Comparison of ENCODE assay signal across 7 worm cellular contexts in the genomic region with DNA sequence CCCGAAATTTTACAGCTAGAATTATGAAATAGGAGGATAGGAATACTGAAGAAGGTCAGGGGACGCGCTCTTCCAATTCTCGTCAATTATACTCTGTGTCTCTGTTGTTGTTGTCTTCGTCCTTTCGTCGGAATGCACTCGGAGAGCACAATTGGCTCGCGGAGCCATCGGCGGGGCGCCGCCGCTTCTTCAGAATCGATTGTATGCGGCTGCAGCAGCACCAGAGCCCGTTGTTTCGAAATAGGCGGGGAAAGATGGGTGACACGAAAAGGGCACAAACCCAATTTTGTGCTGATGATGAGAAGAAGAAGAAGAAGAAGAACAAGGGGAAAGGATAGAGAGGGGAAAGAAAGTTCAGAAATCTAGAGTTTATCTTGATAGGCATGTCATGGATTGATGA.
TF ChIP-seq lines count a peak whose summit lies in the region.

No protein-coding gene starts in this region.

TF ChIP-seq in whole organism, L1 larva, 84 proteins besides CTCF, POLR2A, EP300 and RAD21 (continues in another document):
- peak; percentile 11 for TF ChIP-seq nhr-47 (tag; optimal IDR thresholded peaks at IDR 0.05; lab: Kevin White, UChicago)
- TF ChIP-seq fkh-10 (GFP tag; optimal IDR thresholded peaks at IDR 0.05; lab: Kevin White, UChicago), result peak; percentile 1
- TF ChIP-seq mep-1 (tag; optimal IDR thresholded peaks at IDR 0.05; lab: Kevin White, UChicago), result no peak
- peak; percentile 4 for TF ChIP-seq F16B12.6 (tag; optimal IDR thresholded peaks at IDR 0.05; lab: Kevin White, UChicago)
- peak; percentile 21 for TF ChIP-seq nhr-71 (tag; optimal IDR thresholded peaks at IDR 0.05; lab: Kevin White, UChicago)
- no peak for TF ChIP-seq fkh-4 (tag; optimal IDR thresholded peaks at IDR 0.05; lab: Kevin White, UChicago; ENCODE audit: borderline replicate concordance)
- TF ChIP-seq ceh-88 (GFP tag; IDR thresholded peaks at IDR 0.05; lab: Robert Waterston, UW), result no peak
- peak in 1 of 2 experiments; percentile 4 for TF ChIP-seq ztf-11 (tag; optimal IDR thresholded peaks at IDR 0.05; lab: Kevin White, UChicago)
- TF ChIP-seq isw-1 (GFP tag; IDR thresholded peaks at IDR 0.05; lab: Robert Waterston, UW), result peak; percentile 14
- no peak for TF ChIP-seq mab-9 (GFP tag; IDR thresholded peaks at IDR 0.05; lab: Robert Waterston, UW)
- TF ChIP-seq efl-1 (optimal IDR thresholded peaks at IDR 0.05; lab: Kevin White, UChicago), result no peak
- TF ChIP-seq efl-1 (GFP tag; optimal IDR thresholded peaks at IDR 0.05 in 1 of 2; lab: Kevin White, UChicago), result peak in 1 of 2 experiments; percentile 75

TF ChIP-seq in whole organism, L2 larva, 48 proteins besides CTCF, POLR2A, EP300 and RAD21:
- TF ChIP-seq ama-1 (optimal IDR thresholded peaks at IDR 0.05; lab: Kevin White, UChicago), result no peak
- peak; percentile 35 for TF ChIP-seq C34F6.9 (tag; optimal IDR thresholded peaks at IDR 0.05; lab: Kevin White, UChicago)
- peak; percentile 1 for TF ChIP-seq sem-4 (tag; optimal IDR thresholded peaks at IDR 0.05; lab: Kevin White, UChicago)
- TF ChIP-seq ceh-82 (tag; optimal IDR thresholded peaks at IDR 0.05; lab: Kevin White, UChicago), result no peak
- peak; percentile 85 for TF ChIP-seq zag-1 (tag; optimal IDR thresholded peaks at IDR 0.05; lab: Kevin White, UChicago)
- TF ChIP-seq lsy-2 (tag; optimal IDR thresholded peaks at IDR 0.05; lab: Kevin White, UChicago), result peak in 1 of 2 experiments; percentile 26
- peak; percentile 19 for TF ChIP-seq F13H6.1 (tag; optimal IDR thresholded peaks at IDR 0.05; lab: Kevin White, UChicago)
- no peak for TF ChIP-seq dmd-4 (tag; optimal IDR thresholded peaks at IDR 0.05; lab: Kevin White, UChicago)
- TF ChIP-seq nhr-129 (tag; optimal IDR thresholded peaks at IDR 0.05; lab: Kevin White, UChicago), result peak; percentile 22
- TF ChIP-seq peb-1 (tag; optimal IDR thresholded peaks at IDR 0.05; lab: Kevin White, UChicago), result no peak
- peak; percentile 28 for TF ChIP-seq unc-55 (GFP tag; optimal IDR thresholded peaks at IDR 0.05; lab: Kevin White, UChicago)
- no peak for TF ChIP-seq elt-3 (tag; optimal IDR thresholded peaks at IDR 0.05; lab: Kevin White, UChicago)

TF ChIP-seq in whole organism, L3 larva, 47 proteins besides CTCF, POLR2A, EP300 and RAD21:
- TF ChIP-seq lin-39 (tag; optimal IDR thresholded peaks at IDR 0.05; lab: Kevin White, UChicago), result peak; percentile 62
- peak; percentile 0 for TF ChIP-seq sea-2 (GFP tag; optimal IDR thresholded peaks at IDR 0.05; lab: Kevin White, UChicago)
- peak; percentile 68 for TF ChIP-seq nfya-1 (tag; optimal IDR thresholded peaks at IDR 0.05; lab: Kevin White, UChicago; ENCODE audit: insufficient read depth)
- peak; percentile 38 for TF ChIP-seq hmg-11 (tag; optimal IDR thresholded peaks at IDR 0.05; lab: Kevin White, UChicago)
- TF ChIP-seq lin-15B (tag; optimal IDR thresholded peaks at IDR 0.05; lab: Kevin White, UChicago), result peak; percentile 8
- TF ChIP-seq elt-3 (tag; optimal IDR thresholded peaks at IDR 0.05; lab: Kevin White, UChicago), result no peak
- no peak for TF ChIP-seq egl-27 (tag; optimal IDR thresholded peaks at IDR 0.05; lab: Kevin White, UChicago)

TF ChIP-seq in whole organism, L4 larva, 104 proteins besides CTCF, POLR2A, EP300 and RAD21 (continues in another document):
- TF ChIP-seq set-16 (GFP tag; IDR thresholded peaks at IDR 0.05; lab: Robert Waterston, UW) (peak; percentile 63), mep-1 (tag; optimal IDR thresholded peaks at IDR 0.05; lab: Kevin White, UChicago) (peak; percentile 16), fkh-10 (GFP tag; optimal IDR thresholded peaks at IDR 0.05; lab: Kevin White, UChicago) (peak; percentile 51), ctbp-1 (GFP tag; IDR thresholded peaks at IDR 0.05; lab: Robert Waterston, UW) (peak; percentile 54; the same call in 1 of the 2 replicates), duxl-1 (tag; optimal IDR thresholded peaks at IDR 0.05; lab: Kevin White, UChicago; ENCODE audit: poor library complexity) (no peak), php-3 (GFP tag; IDR thresholded peaks at IDR 0.05; lab: Robert Waterston, UW) (no peak), unc-62 (GFP tag; optimal IDR thresholded peaks at IDR 0.05 in 1 of 2; lab: Kevin White, UChicago) (peak in 1 of 2 experiments; percentile 70), unc-62 (tag; optimal IDR thresholded peaks at IDR 0.05; lab: Kevin White, UChicago) (no peak), ces-1 (GFP tag; optimal IDR thresholded peaks at IDR 0.05; lab: Kevin White, UChicago) (peak; percentile 11), zip-11 (GFP tag; IDR thresholded peaks at IDR 0.05; lab: Robert Waterston, UW) (no peak), daf-16 (GFP tag; optimal IDR thresholded peaks at IDR 0.05; lab: Kevin White, UChicago) (no peak), daf-16 (tag; optimal IDR thresholded peaks at IDR 0.05; lab: Kevin White, UChicago) (no peak), F37D6.2 (tag; optimal IDR thresholded peaks at IDR 0.05; lab: Kevin White, UChicago) (peak; percentile 42), lsy-2 (tag; optimal IDR thresholded peaks at IDR 0.05; lab: Kevin White, UChicago) (peak in 1 of 2 experiments; percentile 40)

TF ChIP-seq in whole organism, late embryonic, 69 proteins besides CTCF, POLR2A, EP300 and RAD21:
- TF ChIP-seq ref-2 (tag; optimal IDR thresholded peaks at IDR 0.05; lab: Kevin White, UChicago) (no peak), ceh-31 (tag; optimal IDR thresholded peaks at IDR 0.05; lab: Kevin White, UChicago) (peak; percentile 55), dve-1 (tag; optimal IDR thresholded peaks at IDR 0.05; lab: Kevin White, UChicago) (no peak), nfya-1 (tag; optimal IDR thresholded peaks at IDR 0.05; lab: Kevin White, UChicago) (peak; percentile 23), unc-42 (tag; optimal IDR thresholded peaks at IDR 0.05; lab: Kevin White, UChicago) (peak; percentile 73), ceh-48 (tag; optimal IDR thresholded peaks at IDR 0.05; lab: Kevin White, UChicago) (peak; percentile 58), ets-4 (tag; optimal IDR thresholded peaks at IDR 0.05; lab: Kevin White, UChicago) (no peak), ceh-14 (tag; optimal IDR thresholded peaks at IDR 0.05; lab: Kevin White, UChicago) (no peak)

TF ChIP-seq in whole organism, mixed stage, embryonic, 35 proteins besides CTCF, POLR2A, EP300 and RAD21:
- TF ChIP-seq nhr-28 (tag; optimal IDR thresholded peaks at IDR 0.05; lab: Kevin White, UChicago), result no peak
- TF ChIP-seq ces-1 (GFP tag; optimal IDR thresholded peaks at IDR 0.05; lab: Kevin White, UChicago), result peak; percentile 89
TF ChIP-seq in whole organism, mixed stage, embryonic: peak in this region for 1.

TF ChIP-seq in whole organism, young adult, 124 proteins besides CTCF, POLR2A, EP300 and RAD21:
- TF ChIP-seq cebp-1 (GFP tag; IDR thresholded peaks at IDR 0.05; lab: Robert Waterston, UW), result 0 out of 2 replicates have a peak, but pooled peaks have one; percentile 26
- peak; percentile 85 for TF ChIP-seq cebp-1 (tag; optimal IDR thresholded peaks at IDR 0.05; lab: Kevin White, UChicago)
- no peak for TF ChIP-seq lsl-1 (GFP tag; optimal IDR thresholded peaks at IDR 0.05; lab: Kevin White, UChicago)
- TF ChIP-seq ztf-22 (GFP tag; optimal IDR thresholded peaks at IDR 0.05; lab: Kevin White, UChicago), result no peak
- no peak for TF ChIP-seq dpff-1 (tag; optimal IDR thresholded peaks at IDR 0.05; lab: Kevin White, UChicago)
- TF ChIP-seq madf-8 (GFP tag; conservative IDR thresholded peaks at IDR 0.05; lab: Robert Waterston, UW), result no peak
- TF ChIP-seq lin-26 (GFP tag; IDR thresholded peaks at IDR 0.05; lab: Robert Waterston, UW), result no peak
- TF ChIP-seq zfh-2 (GFP tag; conservative IDR thresholded peaks at IDR 0.05; lab: Robert Waterston, UW), result peak; percentile 86
- no peak for TF ChIP-seq Y95B8A.8 (GFP tag; IDR thresholded peaks at IDR 0.05; lab: Robert Waterston, UW)
- TF ChIP-seq athp-1 (tag; optimal IDR thresholded peaks at IDR 0.05; lab: Kevin White, UChicago), result no peak
- TF ChIP-seq akir-1 (GFP tag; optimal IDR thresholded peaks at IDR 0.05; lab: Kevin White, UChicago), result no peak
- TF ChIP-seq repo-1 (tag; optimal IDR thresholded peaks at IDR 0.05; lab: Kevin White, UChicago), result no peak
